Worm (Caenorhabditis elegans): ENCODE results near the gene blos-2.

blos-2 gene

ce11 chrIV:6376473-6377115, 42.6 kb downstream of the blos-2 start, which contains the start of the genes hrpf-2 and bli-6:
TSS of gene hrpf-2 (minus strand) at chrIV:6376523.
TSS of gene bli-6 (plus strand) at chrIV:6377065.
- TF ChIP-seq ham-2 (GFP tag; optimal IDR thresholded peaks at IDR 0.05): no peak
- TF ChIP-seq pha-4 (tag; optimal IDR thresholded peaks at IDR 0.05): peak; percentile 35
- TF ChIP-seq ces-1 (GFP tag; optimal IDR thresholded peaks at IDR 0.05): peak; percentile 70
- TF ChIP-seq blmp-1 (tag; optimal IDR thresholded peaks at IDR 0.05): no peak
- TF ChIP-seq elt-1 (tag; optimal IDR thresholded peaks at IDR 0.05; ENCODE audit: borderline replicate concordance, insufficient read depth): no peak
- no peak for TF ChIP-seq zip-8 (tag; optimal IDR thresholded peaks at IDR 0.05)
- TF ChIP-seq ceh-39 (tag; optimal IDR thresholded peaks at IDR 0.05): peak; percentile 4
- TF ChIP-seq lsy-2 (tag; optimal IDR thresholded peaks at IDR 0.05): peak; percentile 78
- TF ChIP-seq nhr-237 (tag; optimal IDR thresholded peaks at IDR 0.05): peak; percentile 61
- TF ChIP-seq cnd-1 (tag; optimal IDR thresholded peaks at IDR 0.05): no peak
- TF ChIP-seq ceh-43 (GFP tag; optimal IDR thresholded peaks at IDR 0.05): no peak
- TF ChIP-seq mep-1 (tag; optimal IDR thresholded peaks at IDR 0.05): peak; percentile 76
- peak; percentile 85 for TF ChIP-seq unc-120 (tag; optimal IDR thresholded peaks at IDR 0.05; ENCODE audit: poor library complexity, severe bottlenecking)
- peak; percentile 1 for TF ChIP-seq hlh-1 (tag; optimal IDR thresholded peaks at IDR 0.05)

ce11 chrIV:6377335-6378069, 43.5 kb downstream of the blos-2 start:
- TF ChIP-seq elt-1 (tag; optimal IDR thresholded peaks at IDR 0.05; ENCODE audit: borderline replicate concordance, insufficient read depth) (no peak), snpc-4 (tag; optimal IDR thresholded peaks at IDR 0.05) (no peak), nhr-28 (tag; optimal IDR thresholded peaks at IDR 0.05) (no peak), flh-1 (GFP tag; optimal IDR thresholded peaks at IDR 0.05) (no peak), ceh-43 (GFP tag; optimal IDR thresholded peaks at IDR 0.05) (no peak), lin-13 (tag; optimal IDR thresholded peaks at IDR 0.05) (no peak), mep-1 (tag; optimal IDR thresholded peaks at IDR 0.05) (no peak), drap-1 (GFP tag; optimal IDR thresholded peaks at IDR 0.05) (no peak), zip-8 (tag; optimal IDR thresholded peaks at IDR 0.05) (no peak), ham-2 (GFP tag; optimal IDR thresholded peaks at IDR 0.05) (no peak)

DNA sequence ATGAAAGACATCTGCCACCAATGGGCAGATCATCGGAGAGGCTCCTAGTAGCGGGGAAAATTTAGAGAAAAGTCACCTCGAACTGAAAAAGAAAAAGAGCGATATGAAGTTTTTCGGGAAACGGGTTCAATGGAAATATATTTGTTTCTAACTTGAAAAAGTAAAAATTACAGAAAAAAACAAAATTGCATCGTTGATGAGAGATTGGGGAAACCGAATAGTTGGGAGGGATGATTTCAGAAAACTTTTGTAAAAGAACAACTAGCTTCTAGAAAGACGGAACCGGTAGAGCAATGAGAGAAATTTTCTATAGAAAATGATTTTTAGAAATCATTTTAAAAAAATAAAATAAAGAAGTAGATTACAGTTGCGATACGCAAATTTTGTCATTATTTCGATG, 44.4 kb downstream of the blos-2 start:
- no peak for TF ChIP-seq sem-2 (GFP tag; optimal IDR thresholded peaks at IDR 0.05)

ce11 chrIV:6383970-6384369, 50.0 kb downstream of the blos-2 start, which contains the start of gene shl-1:
TSS of gene shl-1 (minus strand) at chrIV:6384070.
- TF ChIP-seq tbx-8 (GFP tag; optimal IDR thresholded peaks at IDR 0.05): no peak
- TF ChIP-seq mab-5 (tag; optimal IDR thresholded peaks at IDR 0.05): no peak
- TF ChIP-seq blmp-1 (tag; optimal IDR thresholded peaks at IDR 0.05): no peak
- TF ChIP-seq mls-2 (tag; optimal IDR thresholded peaks at IDR 0.05): no peak
- no peak for TF ChIP-seq pha-4 (tag; optimal IDR thresholded peaks at IDR 0.05)
- no peak for TF ChIP-seq hlh-1 (tag; optimal IDR thresholded peaks at IDR 0.05)
- no peak for TF ChIP-seq mep-1 (tag; optimal IDR thresholded peaks at IDR 0.05)
- TF ChIP-seq bed-3 (GFP tag; optimal IDR thresholded peaks at IDR 0.05): no peak
